Fruit fly (Drosophila melanogaster): ENCODE results near the gene asl.

The asl gene

DNA sequence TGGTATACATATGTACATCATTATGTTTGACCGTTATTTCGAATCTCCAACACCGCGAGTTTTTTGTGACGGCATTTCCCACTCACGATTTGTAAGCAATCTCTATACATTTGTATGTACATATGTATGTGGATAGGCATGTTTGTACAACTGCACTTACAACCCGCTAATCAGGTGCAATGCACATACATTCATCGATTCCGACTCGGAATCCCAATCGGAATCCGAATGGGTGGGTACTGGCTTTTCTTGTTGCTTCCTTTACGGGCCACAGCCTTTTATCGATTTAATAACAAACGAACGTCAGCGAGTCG lies 34.9 kb downstream of the asl start:
- TF ChIP-seq woc (GFP tag; optimal IDR thresholded peaks at IDR 0.05) (no peak), usp (GFP tag; optimal IDR thresholded peaks at IDR 0.05) (no peak), rgr (GFP tag; optimal IDR thresholded peaks at IDR 0.05) (no peak), Abd-B (GFP tag; optimal IDR thresholded peaks at IDR 0.05) (no peak), h (GFP tag; optimal IDR thresholded peaks at IDR 0.05) (no peak), OdsH (GFP tag; optimal IDR thresholded peaks at IDR 0.05) (no peak), CG32264 (GFP tag; optimal IDR thresholded peaks at IDR 0.05) (no peak), psq (GFP tag; optimal IDR thresholded peaks at IDR 0.05) (no peak), dl (GFP tag; optimal IDR thresholded peaks at IDR 0.05; ENCODE audit: insufficient read depth in 1 of 2, partially characterized antibody in 2 of 2) (no peak), Myc (optimal IDR thresholded peaks at IDR 0.05) (no peak), ey (GFP tag; optimal IDR thresholded peaks at IDR 0.05) (no peak), sv (GFP tag; optimal IDR thresholded peaks at IDR 0.05) (no peak)

DNA sequence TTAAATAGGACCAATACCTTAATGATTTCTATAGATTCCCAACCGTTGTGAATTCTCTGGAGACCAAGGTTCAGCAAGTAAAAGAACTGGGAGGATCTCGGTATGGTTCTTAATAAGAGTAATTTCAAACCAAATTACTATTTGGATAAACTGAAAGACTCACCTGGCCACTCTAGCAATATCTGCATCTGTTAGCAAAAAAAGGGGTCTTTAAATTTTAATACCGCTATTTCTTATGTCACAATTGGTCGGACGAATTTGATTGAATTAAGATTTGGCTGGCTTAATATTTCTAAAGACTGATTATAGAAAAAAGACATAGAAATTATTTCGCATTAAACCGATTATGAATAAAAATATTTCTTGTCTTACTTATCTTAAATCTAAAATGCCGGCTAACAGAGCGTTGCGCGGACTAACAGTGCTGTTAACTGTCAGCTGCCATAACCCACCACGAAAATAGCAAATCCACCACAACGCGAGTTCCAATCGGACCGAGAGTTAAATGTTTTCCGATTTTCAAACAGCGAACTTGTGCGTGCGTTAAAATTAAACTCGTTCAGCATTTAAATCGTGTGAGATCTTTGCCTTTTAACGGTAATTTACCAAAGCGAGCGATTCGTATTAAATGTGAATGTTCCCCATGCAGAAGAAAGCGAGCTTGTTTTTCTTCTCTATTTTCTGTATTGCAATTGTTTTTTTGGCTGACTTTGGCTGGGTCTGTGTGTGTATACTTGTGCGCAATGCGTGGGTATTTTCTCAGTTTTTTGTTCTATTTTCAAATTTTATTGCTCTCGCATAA lies 35.5 kb downstream of the asl start, which contains the start of gene CRMP:
Gene CRMP, plus strand, starts transcription at position 474 of the 802 bp plus-strand sequence.
- TF ChIP-seq foxo (GFP tag; optimal IDR thresholded peaks at IDR 0.05): peak in 1 of 2 experiments; percentile 11
- no peak for TF ChIP-seq Hr78 (GFP tag; optimal IDR thresholded peaks at IDR 0.05)

DNA sequence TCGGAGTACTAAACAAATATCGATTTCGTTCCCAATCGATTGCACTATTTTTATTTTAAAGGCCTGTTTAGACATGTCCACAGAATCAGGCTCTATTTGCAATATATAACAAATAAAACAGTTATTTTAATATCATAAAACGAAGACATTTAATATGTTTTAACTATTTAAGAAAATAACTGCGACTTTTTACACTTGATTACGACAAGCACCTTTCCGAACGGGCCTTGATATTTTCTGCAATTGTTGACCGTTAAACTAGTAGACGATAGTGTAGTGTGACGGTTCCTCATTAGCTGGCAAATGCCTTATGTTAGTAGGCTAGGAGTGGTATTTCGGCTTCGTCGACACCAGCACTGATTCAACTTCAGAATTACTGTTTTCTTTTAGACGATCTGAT lies 37.8 kb downstream of the asl start, which contains the start of the genes CG2931 and Rheb:
Gene CG2931, minus strand, starts transcription at position 26 of the 400 bp plus-strand sequence.
Gene Rheb, plus strand, starts transcription at position 332 of the 400 bp plus-strand sequence.
- peak; percentile 69 for TF ChIP-seq Hnf4 (GFP tag; optimal IDR thresholded peaks at IDR 0.05)
- TF ChIP-seq h (GFP tag; optimal IDR thresholded peaks at IDR 0.05): peak; percentile 69
- peak; percentile 24 for TF ChIP-seq OdsH (GFP tag; optimal IDR thresholded peaks at IDR 0.05)
- TF ChIP-seq woc (GFP tag; optimal IDR thresholded peaks at IDR 0.05): peak; percentile 79
- TF ChIP-seq Sp1 (GFP tag; optimal IDR thresholded peaks at IDR 0.05): peak; percentile 34
- TF ChIP-seq Rel (GFP tag; optimal IDR thresholded peaks at IDR 0.05): no peak
- peak; percentile 13 for TF ChIP-seq Rel (tag; optimal IDR thresholded peaks at IDR 0.05)
- no peak for TF ChIP-seq usp (GFP tag; optimal IDR thresholded peaks at IDR 0.05)
- no peak for TF ChIP-seq Dif (GFP tag; optimal IDR thresholded peaks at IDR 0.05; ENCODE audit: partially characterized antibody)
- TF ChIP-seq N (GFP tag; optimal IDR thresholded peaks at IDR 0.05): no peak
- peak; percentile 43 for TF ChIP-seq Jra (GFP tag; optimal IDR thresholded peaks at IDR 0.05)
- TF ChIP-seq sage (GFP tag; optimal IDR thresholded peaks at IDR 0.05): no peak
- TF ChIP-seq psq (GFP tag; optimal IDR thresholded peaks at IDR 0.05): peak; percentile 40
- no peak for TF ChIP-seq tai (GFP tag; optimal IDR thresholded peaks at IDR 0.05)
- no peak for TF ChIP-seq dl (GFP tag; optimal IDR thresholded peaks at IDR 0.05; ENCODE audit: insufficient read depth in 1 of 2, partially characterized antibody in 2 of 2)
- TF ChIP-seq CG9705 (GFP tag; optimal IDR thresholded peaks at IDR 0.05): peak; percentile 46
- TF ChIP-seq CG32264 (GFP tag; optimal IDR thresholded peaks at IDR 0.05): no peak
- TF ChIP-seq foxo (GFP tag; optimal IDR thresholded peaks at IDR 0.05): peak in 1 of 2 experiments; percentile 71
- no peak for TF ChIP-seq GATAd (GFP tag; optimal IDR thresholded peaks at IDR 0.05)
- no peak for TF ChIP-seq Vsx2 (GFP tag; optimal IDR thresholded peaks at IDR 0.05; ENCODE audit: partially characterized antibody)
- TF ChIP-seq ey (GFP tag; optimal IDR thresholded peaks at IDR 0.05): peak; percentile 52
- peak; percentile 44 for TF ChIP-seq fru (GFP tag; optimal IDR thresholded peaks at IDR 0.05)
- TF ChIP-seq HLH106 (tag; optimal IDR thresholded peaks at IDR 0.05): peak; percentile 68
- TF ChIP-seq brk (GFP tag; optimal IDR thresholded peaks at IDR 0.05): no peak
- TF ChIP-seq rgr (GFP tag; optimal IDR thresholded peaks at IDR 0.05): peak; percentile 59
- no peak for TF ChIP-seq dmrt93B (GFP tag; optimal IDR thresholded peaks at IDR 0.05)
- TF ChIP-seq CrebA (GFP tag; optimal IDR thresholded peaks at IDR 0.05; ENCODE audit: borderline replicate concordance): no peak
- peak; percentile 66 for TF ChIP-seq sv (GFP tag; optimal IDR thresholded peaks at IDR 0.05)
- TF ChIP-seq Hr83 (GFP tag; optimal IDR thresholded peaks at IDR 0.05; ENCODE audit: poor library complexity, severe bottlenecking): peak; percentile 27
- TF ChIP-seq Mio (GFP tag; optimal IDR thresholded peaks at IDR 0.05): no peak
- peak; percentile 33 for TF ChIP-seq dsf (GFP tag; optimal IDR thresholded peaks at IDR 0.05; ENCODE audit: borderline replicate concordance)
- no peak for TF ChIP-seq Hr78 (GFP tag; optimal IDR thresholded peaks at IDR 0.05)
- no peak for TF ChIP-seq lola (GFP tag; optimal IDR thresholded peaks at IDR 0.05)
- TF ChIP-seq br (GFP tag; optimal IDR thresholded peaks at IDR 0.05): peak; percentile 67
